Worm (Caenorhabditis elegans) whole organism, midembryonic: ENCODE data around the gene spp-14.

ENCODE experiments used
- T22C8.4 ChIP-seq: fragments of 200-800 bp; sonication (Bioruptor generic); IDR thresholded peaks from 2 replicates; pipeline ENCODE4 v1.3.6; 2022; ENCODE audit warnings: missing genetic modification characterization, missing compliant biosample characterization
- cog-1 ChIP-seq: sonication (generic microtip); optimal IDR thresholded peaks from 2 replicates; lab custom pipeline; 2016; ENCODE audit warnings: missing genetic modification characterization, missing compliant biosample characterization
- flt-1 ChIP-seq: fragments of 200-800 bp; sonication (Bioruptor generic); IDR thresholded peaks from 2 replicates; pipeline ENCODE4 v1.3.6; 2022; ENCODE audit warnings: missing genetic modification characterization, missing compliant biosample characterization
- klf-2 ChIP-seq: fragments of 200-800 bp; sonication (Bioruptor generic); conservative IDR thresholded peaks from 2 replicates; pipeline ENCODE4 v1.3.6; 2022; ENCODE audit warnings: missing genetic modification reagents, missing genetic modification characterization, missing compliant biosample characterization
- med-1 ChIP-seq: sonication (generic microtip); optimal IDR thresholded peaks from 2 replicates; lab custom pipeline; 2017; ENCODE audit warnings: missing genetic modification characterization, mild to moderate bottlenecking, missing compliant biosample characterization, antibody characterized with exemption, missing genetic modification reagents; ENCODE audit not compliant: insufficient read depth
- ref-1 ChIP-seq: fragments of 200-800 bp; sonication (Bioruptor generic); conservative IDR thresholded peaks from 2 replicates; pipeline ENCODE4 v1.3.6; 2022; ENCODE audit warnings: missing genetic modification reagents, missing genetic modification characterization, missing compliant biosample characterization
- tab-1 ChIP-seq: fragments of 200-800 bp; sonication (Bioruptor generic); IDR thresholded peaks from 2 replicates; pipeline ENCODE4 v1.3.6; 2022; ENCODE audit warnings: missing genetic modification characterization, missing compliant biosample characterization
- ztf-23 ChIP-seq: fragments of 200-800 bp; sonication (Bioruptor generic); IDR thresholded peaks from 2 replicates; pipeline ENCODE4 v1.3.6; 2022; ENCODE audit warnings: missing genetic modification reagents, missing genetic modification characterization, missing compliant biosample characterization
- ztf-29 ChIP-seq: fragments of 200-800 bp; sonication (Bioruptor generic); IDR thresholded peaks from 2 replicates; pipeline ENCODE4 v1.3.6; 2022; ENCODE audit warnings: missing genetic modification reagents, missing genetic modification characterization, missing compliant biosample characterization

Gene spp-14

ce11 chrX:7710187-7710586 is 15.6 kb upstream of the spp-14 start:
- no peak for TF ChIP-seq cog-1 (tag; lab: Kevin White, UChicago)
- TF ChIP-seq ztf-29 (GFP tag; lab: Robert Waterston, UW), result no peak
- TF ChIP-seq flt-1 (GFP tag; lab: Robert Waterston, UW), result peak; percentile 57; the same call in 1 of the 2 replicates
- no peak; the same call in 1 of the 2 replicates for TF ChIP-seq tab-1 (GFP tag; lab: Robert Waterston, UW)
- 0 out of 2 replicates have a peak, but pooled peaks have one; percentile 14 for TF ChIP-seq ztf-23
- no peak for TF ChIP-seq ref-1 (GFP tag; lab: Robert Waterston, UW)
- no peak for TF ChIP-seq T22C8.4 (GFP tag; lab: Robert Waterston, UW)
- TF ChIP-seq klf-2 (GFP tag; lab: Robert Waterston, UW), result no peak
- no peak for TF ChIP-seq med-1 (GFP tag; lab: Kevin White, UChicago)

ce11 chrX:7710643-7711042 is 15.1 kb upstream of the spp-14 start, which contains the start of gene K09F5.4:
Gene K09F5.4, minus strand, starts transcription at chrX:7710743.
- no peak for TF ChIP-seq tab-1 (GFP tag; lab: Robert Waterston, UW)
- no peak for TF ChIP-seq klf-2 (GFP tag; lab: Robert Waterston, UW)
- no peak for TF ChIP-seq flt-1 (GFP tag; lab: Robert Waterston, UW)
- TF ChIP-seq ztf-29 (GFP tag; lab: Robert Waterston, UW), result no peak
- TF ChIP-seq ztf-23, result no peak
- TF ChIP-seq T22C8.4 (GFP tag; lab: Robert Waterston, UW), result no peak
- no peak for TF ChIP-seq cog-1 (tag; lab: Kevin White, UChicago)
- no peak for TF ChIP-seq ref-1 (GFP tag; lab: Robert Waterston, UW)
- TF ChIP-seq med-1 (GFP tag; lab: Kevin White, UChicago), result no peak

ce11 chrX:7712887-7713286 is 12.9 kb upstream of the spp-14 start:
- TF ChIP-seq cog-1 (tag; lab: Kevin White, UChicago), result peak; percentile 30
- TF ChIP-seq flt-1 (GFP tag; lab: Robert Waterston, UW), result peak; percentile 46; the same call in 1 of the 2 replicates
- no peak for TF ChIP-seq med-1 (GFP tag; lab: Kevin White, UChicago)
- TF ChIP-seq tab-1 (GFP tag; lab: Robert Waterston, UW), result no peak
- TF ChIP-seq T22C8.4 (GFP tag; lab: Robert Waterston, UW), result no peak
- no peak for TF ChIP-seq ztf-23
- no peak for TF ChIP-seq ref-1 (GFP tag; lab: Robert Waterston, UW)
- TF ChIP-seq ztf-29 (GFP tag; lab: Robert Waterston, UW), result no peak
- no peak for TF ChIP-seq klf-2 (GFP tag; lab: Robert Waterston, UW)

ce11 chrX:7715463-7715862 is 10.3 kb upstream of the spp-14 start:
- TF ChIP-seq cog-1 (tag; lab: Kevin White, UChicago) (no peak), ref-1 (GFP tag; lab: Robert Waterston, UW) (no peak), T22C8.4 (GFP tag; lab: Robert Waterston, UW) (no peak), ztf-23 (no peak), tab-1 (GFP tag; lab: Robert Waterston, UW) (no peak), med-1 (GFP tag; lab: Kevin White, UChicago) (no peak), flt-1 (GFP tag; lab: Robert Waterston, UW) (no peak), klf-2 (GFP tag; lab: Robert Waterston, UW) (no peak), ztf-29 (GFP tag; lab: Robert Waterston, UW) (no peak)

- TF ChIP-seq ztf-23 (no peak), flt-1 (GFP tag; lab: Robert Waterston, UW) (no peak), ztf-29 (GFP tag; lab: Robert Waterston, UW) (no peak), ref-1 (GFP tag; lab: Robert Waterston, UW) (no peak)
These were observed 6.8 kb upstream of the spp-14 start, which contains the start of gene K09F5.6 for ce11 chrX:7718972-7719371. Gene K09F5.6, plus strand, starts transcription at chrX:7719272.

ce11 chrX:7720565-7720964 is 5.2 kb upstream of the spp-14 start:
- TF ChIP-seq med-1 (GFP tag; lab: Kevin White, UChicago) (no peak), tab-1 (GFP tag; lab: Robert Waterston, UW) (no peak), T22C8.4 (GFP tag; lab: Robert Waterston, UW) (no peak), ztf-23 (no peak), cog-1 (tag; lab: Kevin White, UChicago) (no peak), ref-1 (GFP tag; lab: Robert Waterston, UW) (no peak), flt-1 (GFP tag; lab: Robert Waterston, UW) (no peak), klf-2 (GFP tag; lab: Robert Waterston, UW) (no peak), ztf-29 (GFP tag; lab: Robert Waterston, UW) (no peak)

- TF ChIP-seq klf-2 (GFP tag; lab: Robert Waterston, UW) (no peak), tab-1 (GFP tag; lab: Robert Waterston, UW) (no peak), ref-1 (GFP tag; lab: Robert Waterston, UW) (no peak)
These were observed 1.7 kb upstream of the spp-14 start for ce11 chrX:7724099-7724498.

ce11 chrX:7726351-7726750 is 572 bp downstream of the spp-14 start:
- TF ChIP-seq cog-1 (tag; lab: Kevin White, UChicago) (no peak), ztf-29 (GFP tag; lab: Robert Waterston, UW) (no peak), ref-1 (GFP tag; lab: Robert Waterston, UW) (no peak), T22C8.4 (GFP tag; lab: Robert Waterston, UW) (no peak), med-1 (GFP tag; lab: Kevin White, UChicago) (no peak), flt-1 (GFP tag; lab: Robert Waterston, UW) (no peak), tab-1 (GFP tag; lab: Robert Waterston, UW) (no peak), klf-2 (GFP tag; lab: Robert Waterston, UW) (no peak)

ce11 chrX:7727601-7728000 is 1.8 kb downstream of the spp-14 start, which contains the start of gene vit-1:
Gene vit-1, plus strand, starts transcription at chrX:7727889.
- TF ChIP-seq flt-1 (GFP tag; lab: Robert Waterston, UW) (no peak), tab-1 (GFP tag; lab: Robert Waterston, UW) (no peak), cog-1 (tag; lab: Kevin White, UChicago) (no peak), ztf-23 (no peak), ztf-29 (GFP tag; lab: Robert Waterston, UW) (no peak), T22C8.4 (GFP tag; lab: Robert Waterston, UW) (no peak), klf-2 (GFP tag; lab: Robert Waterston, UW) (no peak), med-1 (GFP tag; lab: Kevin White, UChicago) (no peak), ref-1 (GFP tag; lab: Robert Waterston, UW) (no peak)
